Fruit fly (Drosophila melanogaster) whole organism, pupa: Measurements from ENCODE around the gene vir-1.

Experiments
- CG13204 ChIP-seq: fragments of 200-800 bp; sonication (Bioruptor generic); optimal IDR thresholded peaks from 2 replicates; lab custom pipeline; 2018; ENCODE audit warnings: missing biosample characterization, mild to moderate bottlenecking, missing genetic modification characterization, moderate library complexity
- CG14655 ChIP-seq: fragments of 200-800 bp; sonication (Bioruptor generic); optimal IDR thresholded peaks from 3 replicates; lab custom pipeline; 2017; ENCODE audit warnings: mild to moderate bottlenecking, missing biosample characterization, missing genetic modification reagents, missing genetic modification characterization
- CG15710 ChIP-seq: fragments of 200-800 bp; sonication (Bioruptor generic); optimal IDR thresholded peaks from 2 replicates; lab custom pipeline; 2018; ENCODE audit warnings: missing biosample characterization, mild to moderate bottlenecking, missing genetic modification characterization, moderate library complexity
- CG17806 ChIP-seq: fragments of 200-800 bp; sonication (Bioruptor generic); optimal IDR thresholded peaks from 2 replicates; lab custom pipeline; 2018; ENCODE audit warnings: missing biosample characterization, mild to moderate bottlenecking, missing genetic modification characterization, moderate library complexity
- CG32121 ChIP-seq: fragments of 200-800 bp; sonication (Bioruptor generic); IDR thresholded peaks from 2 replicates; pipeline ENCODE4 v1.3.6; 2022; ENCODE audit warnings: missing biosample characterization, missing genetic modification characterization
- CG4496 ChIP-seq: fragments of 200-800 bp; sonication (Bioruptor generic); IDR thresholded peaks from 3 replicates; pipeline ENCODE4 v1.3.6; 2022; ENCODE audit warnings: missing biosample characterization, missing genetic modification characterization
- CG8159 ChIP-seq: fragments of 200-800 bp; sonication (Bioruptor generic); optimal IDR thresholded peaks from 3 replicates; lab custom pipeline; 2018; ENCODE audit warnings: missing biosample characterization, mild to moderate bottlenecking, missing genetic modification characterization, moderate library complexity
- CG8301 ChIP-seq: fragments of 200-800 bp; sonication (Bioruptor generic); optimal IDR thresholded peaks from 2 replicates; lab custom pipeline; 2018; ENCODE audit warnings: missing biosample characterization, mild to moderate bottlenecking, missing genetic modification characterization
- CG9948 ChIP-seq: fragments of 200-800 bp; sonication (Bioruptor generic); optimal IDR thresholded peaks from 2 replicates; lab custom pipeline; 2018; ENCODE audit warnings: missing biosample characterization, mild to moderate bottlenecking, missing genetic modification characterization, moderate library complexity
- EcR ChIP-seq: fragments of 200-800 bp; sonication (Bioruptor generic); optimal IDR thresholded peaks from 3 replicates; lab custom pipeline; 2019; ENCODE audit warnings: missing biosample characterization, missing genetic modification characterization, mild to moderate bottlenecking, moderate library complexity, missing genetic modification reagents
- Ets98B ChIP-seq: fragments of 200-800 bp; sonication (Bioruptor generic); IDR thresholded peaks from 2 replicates; pipeline ENCODE4 v1.3.6; 2022; ENCODE audit warnings: missing biosample characterization, missing genetic modification characterization
- gl ChIP-seq: fragments of 200-800 bp; sonication (Bioruptor generic); optimal IDR thresholded peaks from 2 replicates; lab custom pipeline; 2018; ENCODE audit warnings: missing biosample characterization, mild to moderate bottlenecking, missing genetic modification characterization
- rn ChIP-seq: fragments of 200-800 bp; sonication (Bioruptor generic); IDR thresholded peaks from 2 replicates; pipeline ENCODE4 v1.3.6; 2022; ENCODE audit warnings: missing biosample characterization, missing genetic modification characterization

- TF ChIP-seq CG8301 (tag; lab: Kevin White, UChicago) (no peak), EcR (GFP tag; lab: Kevin White, UChicago) (peak; percentile 92), CG8159 (no peak), CG14655 (GFP tag; lab: Kevin White, UChicago) (no peak), CG4496 (GFP tag; lab: Robert Waterston, UW) (no peak), CG13204 (no peak), rn (no peak), gl (tag; lab: Kevin White, UChicago) (no peak), Ets98B (GFP tag; lab: Robert Waterston, UW) (no peak), CG9948 (tag; lab: Kevin White, UChicago) (no peak), CG15710 (tag; lab: Kevin White, UChicago) (no peak), CG17806 (tag; lab: Kevin White, UChicago) (no peak), CG32121 (GFP tag; lab: Robert Waterston, UW) (no peak)
Measured at dm6 chr2L:12435976-12436771, 12.9 kb upstream of the vir-1 start.
